Fruit fly (Drosophila melanogaster): ENCODE results near the gene CG14260.

CG14260 gene

dm6 chr3R:27292159-27292880 lies 27.1 kb downstream of the CG14260 start, which contains the start of gene CG3348 (continued):
- peak; percentile 44 for TF ChIP-seq CG9609 (GFP tag; optimal IDR thresholded peaks at IDR 0.05)
- peak; percentile 60; the same call in 1 of the 2 replicates for TF ChIP-seq chm (GFP tag; IDR thresholded peaks at IDR 0.05)
- TF ChIP-seq CG11695 (GFP tag; IDR thresholded peaks at IDR 0.05): peak; percentile 74; the same call in 2 of the 3 replicates
- no peak for TF ChIP-seq salm (tag; optimal IDR thresholded peaks at IDR 0.05)
- TF ChIP-seq lmd (GFP tag; IDR thresholded peaks at IDR 0.05): peak; percentile 70
- no peak for TF ChIP-seq CG4360 (GFP tag; IDR thresholded peaks at IDR 0.05)
- TF ChIP-seq ci (GFP tag; IDR thresholded peaks at IDR 0.05): peak; percentile 65; the same call in 2 of the 3 replicates
- TF ChIP-seq CG11456 (GFP tag; IDR thresholded peaks at IDR 0.05): peak; percentile 85
- no peak for TF ChIP-seq BEAF-32 (GFP tag; optimal IDR thresholded peaks at IDR 0.05)
- TF ChIP-seq zf30C (GFP tag; optimal IDR thresholded peaks at IDR 0.05): peak; percentile 39
- TF ChIP-seq Jarid2 (GFP tag; optimal IDR thresholded peaks at IDR 0.05): no peak
- TF ChIP-seq Usf (GFP tag; optimal IDR thresholded peaks at IDR 0.05): peak; percentile 81
- TF ChIP-seq Deaf1 (tag; optimal IDR thresholded peaks at IDR 0.05): peak; percentile 58
- TF ChIP-seq stwl (tag; optimal IDR thresholded peaks at IDR 0.05): no peak
- peak; percentile 61 for TF ChIP-seq tin (GFP tag; optimal IDR thresholded peaks at IDR 0.05)
- TF ChIP-seq chinmo (GFP tag; IDR thresholded peaks at IDR 0.05; ENCODE audit: partially characterized antibody): no peak
- no peak for TF ChIP-seq Dad (GFP tag; optimal IDR thresholded peaks at IDR 0.05)
- TF ChIP-seq lola (GFP tag; optimal IDR thresholded peaks at IDR 0.05): no peak
- TF ChIP-seq CG2116 (GFP tag; optimal IDR thresholded peaks at IDR 0.05): no peak
- TF ChIP-seq CG34422 (GFP tag; IDR thresholded peaks at IDR 0.05): 0 out of 3 replicates have a peak, but pooled peaks have one; percentile 29
- no peak for TF ChIP-seq CG6254 (GFP tag; optimal IDR thresholded peaks at IDR 0.05)
- peak; percentile 37 for TF ChIP-seq CG30431 (GFP tag; optimal IDR thresholded peaks at IDR 0.05)
- peak; percentile 72 for TF ChIP-seq CG7556 (GFP tag; optimal IDR thresholded peaks at IDR 0.05)
- peak; percentile 13 for TF ChIP-seq ftz-f1 (GFP tag; optimal IDR thresholded peaks at IDR 0.05)
- TF ChIP-seq CG10979 (tag; optimal IDR thresholded peaks at IDR 0.05): peak; percentile 53
- peak; percentile 64 for TF ChIP-seq Hmx (GFP tag; optimal IDR thresholded peaks at IDR 0.05)
- TF ChIP-seq CG17829 (tag; optimal IDR thresholded peaks at IDR 0.05): peak; percentile 43
- TF ChIP-seq Lhr (GFP tag; optimal IDR thresholded peaks at IDR 0.05): no peak
- peak; percentile 50 for TF ChIP-seq Myb (GFP tag; optimal IDR thresholded peaks at IDR 0.05)
- no peak for TF ChIP-seq CG1832 (GFP tag; optimal IDR thresholded peaks at IDR 0.05)
- peak; percentile 61 for TF ChIP-seq CG12769 (tag; optimal IDR thresholded peaks at IDR 0.05)
- peak; percentile 83 for TF ChIP-seq CG9932 (GFP tag; IDR thresholded peaks at IDR 0.05)
- TF ChIP-seq Ets97D (GFP tag; optimal IDR thresholded peaks at IDR 0.05): peak; percentile 6
- TF ChIP-seq Elba2 (GFP tag; optimal IDR thresholded peaks at IDR 0.05): no peak
- TF ChIP-seq CG15601 (tag; optimal IDR thresholded peaks at IDR 0.05): peak; percentile 20
- TF ChIP-seq prd (optimal IDR thresholded peaks at IDR 0.05): no peak
- peak; percentile 81 for TF ChIP-seq prd (GFP tag; IDR thresholded peaks at IDR 0.05)
- no peak for TF ChIP-seq Hey (tag; optimal IDR thresholded peaks at IDR 0.05)
- TF ChIP-seq CG1529 (GFP tag; optimal IDR thresholded peaks at IDR 0.05): peak; percentile 20
- TF ChIP-seq vnd (GFP tag; IDR thresholded peaks at IDR 0.05; ENCODE audit: partially characterized antibody): no peak
- no peak for TF ChIP-seq knrl (GFP tag; IDR thresholded peaks at IDR 0.05; ENCODE audit: partially characterized antibody)
- TF ChIP-seq sens-2 (GFP tag; IDR thresholded peaks at IDR 0.05): peak; percentile 15; the same call in 1 of the 2 replicates
- TF ChIP-seq CG8478 (optimal IDR thresholded peaks at IDR 0.05): no peak
- TF ChIP-seq HLH4C (GFP tag; IDR thresholded peaks at IDR 0.05; ENCODE audit: partially characterized antibody): no peak
- TF ChIP-seq ewg (GFP tag; optimal IDR thresholded peaks at IDR 0.05): peak; percentile 41
- TF ChIP-seq Kr (GFP tag; optimal IDR thresholded peaks at IDR 0.05): no peak
- peak; percentile 71 for TF ChIP-seq wdn (GFP tag; IDR thresholded peaks at IDR 0.05)
- peak; percentile 83 for TF ChIP-seq dysf (GFP tag; IDR thresholded peaks at IDR 0.05)
- peak; percentile 45 for TF ChIP-seq CG8281 (tag; optimal IDR thresholded peaks at IDR 0.05)
- TF ChIP-seq CG11093 (GFP tag; IDR thresholded peaks at IDR 0.05): no peak
